Fruit fly (Drosophila melanogaster) whole organism, embryonic: Measurements from ENCODE around the gene mon2.

Experiments
- Blimp-1 ChIP-seq: fragments of 200-800 bp; sonication (Bioruptor generic); optimal IDR thresholded peaks from 3 replicates; lab custom pipeline; 2018; ENCODE audit warnings: missing biosample characterization, missing genetic modification characterization, mild to moderate bottlenecking, moderate library complexity, missing genetic modification reagents
- CG11695 ChIP-seq: fragments of 200-800 bp; sonication (Bioruptor generic); IDR thresholded peaks from 3 replicates; pipeline ENCODE4 v1.3.6; 2022; ENCODE audit warnings: missing biosample characterization, missing genetic modification characterization
- CG1647 ChIP-seq: fragments of 200-800 bp; sonication (Bioruptor generic); optimal IDR thresholded peaks from 3 replicates; lab custom pipeline; 2016; ENCODE audit warnings: missing biosample characterization, missing genetic modification characterization
- CG1792 ChIP-seq: fragments of 200-800 bp; sonication (Bioruptor generic); optimal IDR thresholded peaks from 2 replicates; lab custom pipeline; 2016; ENCODE audit warnings: missing biosample characterization, missing genetic modification characterization
- CG18619 ChIP-seq: fragments of 200-800 bp; sonication (Bioruptor generic); optimal IDR thresholded peaks from 3 replicates; lab custom pipeline; 2017; ENCODE audit warnings: missing biosample characterization, mild to moderate bottlenecking, missing genetic modification characterization
- CG2120 ChIP-seq: fragments of 200-800 bp; sonication (Bioruptor generic); optimal IDR thresholded peaks from 3 replicates; lab custom pipeline; 2016; ENCODE audit warnings: missing biosample characterization, missing genetic modification characterization
- CG30403 ChIP-seq: fragments of 200-800 bp; sonication (Bioruptor generic); optimal IDR thresholded peaks from 3 replicates; lab custom pipeline; 2016; ENCODE audit warnings: missing biosample characterization, missing genetic modification characterization
- CG33557 ChIP-seq: fragments of 200-800 bp; sonication (Bioruptor generic); optimal IDR thresholded peaks from 2 replicates; lab custom pipeline; 2019; ENCODE audit warnings: missing biosample characterization, mild to moderate bottlenecking, missing genetic modification characterization, moderate library complexity
- CG34224 ChIP-seq: fragments of 200-800 bp; sonication (Bioruptor generic); IDR thresholded peaks from 3 replicates; pipeline ENCODE4 v1.3.6; 2022; ENCODE audit warnings: missing biosample characterization, missing genetic modification characterization; ENCODE audit not compliant: partially characterized antibody
- CG3838 ChIP-seq: fragments of 200-800 bp; sonication (Bioruptor generic); optimal IDR thresholded peaks from 3 replicates; lab custom pipeline; 2016; ENCODE audit warnings: missing biosample characterization, missing genetic modification characterization
- CG3995 ChIP-seq: fragments of 200-800 bp; sonication (Bioruptor generic); optimal IDR thresholded peaks from 3 replicates; lab custom pipeline; 2016; ENCODE audit warnings: missing biosample characterization, missing genetic modification characterization
- CG5245 ChIP-seq: fragments of 200-800 bp; sonication (Bioruptor generic); optimal IDR thresholded peaks from 3 replicates; lab custom pipeline; 2016; ENCODE audit warnings: missing biosample characterization, missing genetic modification characterization
- CG6254 ChIP-seq: fragments of 200-800 bp; sonication (Bioruptor generic); optimal IDR thresholded peaks from 3 replicates; lab custom pipeline; 2017; ENCODE audit warnings: mild to moderate bottlenecking, missing biosample characterization, missing genetic modification reagents, missing genetic modification characterization
- CG6689 ChIP-seq: fragments of 200-800 bp; sonication (Bioruptor generic); IDR thresholded peaks from 2 replicates; pipeline ENCODE4 v1.3.6; 2022; ENCODE audit warnings: missing biosample characterization, missing genetic modification characterization
- CG6854 ChIP-seq: fragments of 200-800 bp; sonication (Bioruptor generic); optimal IDR thresholded peaks from 3 replicates; lab custom pipeline; 2017; ENCODE audit warnings: missing biosample characterization, mild to moderate bottlenecking, missing genetic modification characterization
- CG7372 ChIP-seq: fragments of 200-800 bp; sonication (Bioruptor generic); IDR thresholded peaks from 2 replicates; pipeline ENCODE4 v1.3.6; 2022; ENCODE audit warnings: missing biosample characterization, missing genetic modification characterization
- CG8089 ChIP-seq: fragments of 200-800 bp; sonication (Bioruptor generic); optimal IDR thresholded peaks from 3 replicates; lab custom pipeline; 2016; ENCODE audit warnings: missing biosample characterization, missing genetic modification characterization
- CG8478 ChIP-seq: fragments of >200 bp; optimal IDR thresholded peaks from 2 replicates; lab custom pipeline; 2018
- CG9817 ChIP-seq: fragments of 200-800 bp; sonication (Bioruptor generic); optimal IDR thresholded peaks from 2 replicates; lab custom pipeline; 2018; ENCODE audit warnings: missing biosample characterization, mild to moderate bottlenecking, missing genetic modification characterization, moderate library complexity
- Camta ChIP-seq: fragments of 200-800 bp; sonication (Bioruptor generic); optimal IDR thresholded peaks from 2 replicates; lab custom pipeline; 2016; ENCODE audit warnings: missing biosample characterization, missing genetic modification characterization
- Chrac-16 ChIP-seq: fragments of 200-800 bp; sonication (Bioruptor generic); optimal IDR thresholded peaks from 3 replicates; lab custom pipeline; 2016; ENCODE audit warnings: missing biosample characterization, missing genetic modification characterization
- Dfd ChIP-seq, 2 experiments: fragments of >200 bp; optimal IDR thresholded peaks; 2 replicates each; lab custom pipeline; 2017; ENCODE audit warnings: missing biosample characterization in 2 of 2, missing genetic modification characterization in 2 of 2
- Dip2 ChIP-seq: fragments of 200-800 bp; sonication (Bioruptor generic); IDR thresholded peaks from 2 replicates; pipeline ENCODE4 v1.3.6; 2022; ENCODE audit warnings: missing biosample characterization, missing genetic modification characterization
- Dip3 ChIP-seq: fragments of 200-800 bp; sonication (Bioruptor generic); optimal IDR thresholded peaks from 3 replicates; lab custom pipeline; 2016; ENCODE audit warnings: missing biosample characterization, missing genetic modification characterization
- Gug ChIP-seq: fragments of 200-800 bp; sonication (Bioruptor generic); IDR thresholded peaks from 4 replicates; pipeline ENCODE4 v1.3.6; 2022; ENCODE audit warnings: missing biosample characterization, missing genetic modification characterization
- Hmr ChIP-seq: fragments of 200-800 bp; sonication (Bioruptor generic); optimal IDR thresholded peaks from 3 replicates; lab custom pipeline; 2017; ENCODE audit warnings: mild to moderate bottlenecking, missing biosample characterization, missing genetic modification reagents, missing genetic modification characterization
- Jarid2 ChIP-seq: fragments of 200-800 bp; sonication (Bioruptor generic); optimal IDR thresholded peaks from 3 replicates; lab custom pipeline; 2017; ENCODE audit warnings: mild to moderate bottlenecking, missing biosample characterization, missing genetic modification reagents, missing genetic modification characterization
- Mad ChIP-seq: fragments of 200-800 bp; sonication (Bioruptor generic); optimal IDR thresholded peaks from 2 replicates; lab custom pipeline; 2016; ENCODE audit warnings: missing biosample characterization, missing genetic modification characterization
- NFAT ChIP-seq: fragments of 200-800 bp; sonication (Bioruptor generic); IDR thresholded peaks from 2 replicates; pipeline ENCODE4 v1.3.6; 2022; ENCODE audit warnings: missing biosample characterization, missing genetic modification characterization
- NK7.1 ChIP-seq: fragments of 200-800 bp; sonication (Bioruptor generic); optimal IDR thresholded peaks from 3 replicates; lab custom pipeline; 2016; ENCODE audit warnings: missing biosample characterization, missing genetic modification characterization
- Pdp1 ChIP-seq, 2 experiments: fragments of 200-800 bp; sonication (Bioruptor generic); optimal IDR thresholded peaks; 3 replicates each; lab custom pipeline; 2016; ENCODE audit warnings: missing biosample characterization in 2 of 2, missing genetic modification characterization in 2 of 2, mild to moderate bottlenecking in 1 of 2, moderate library complexity in 1 of 2
- Rx ChIP-seq: fragments of 200-800 bp; sonication (Bioruptor generic); IDR thresholded peaks from 2 replicates; pipeline ENCODE4 v1.3.6; 2022; ENCODE audit warnings: missing biosample characterization, missing genetic modification characterization
- Tbp ChIP-seq: fragments of >200 bp; optimal IDR thresholded peaks from 2 replicates; lab custom pipeline; 2018; ENCODE audit warnings: missing biosample characterization, missing genetic modification characterization
- al ChIP-seq: fragments of 200-800 bp; sonication (Bioruptor generic); IDR thresholded peaks from 2 replicates; pipeline ENCODE4 v1.3.6; 2022; ENCODE audit warnings: missing biosample characterization, missing genetic modification characterization
- az2 ChIP-seq: fragments of 200-800 bp; sonication (Bioruptor generic); optimal IDR thresholded peaks from 3 replicates; lab custom pipeline; 2016; ENCODE audit warnings: missing biosample characterization, missing genetic modification characterization
- bab2 ChIP-seq: fragments of 200-800 bp; sonication (Bioruptor generic); optimal IDR thresholded peaks from 2 replicates; lab custom pipeline; 2016; ENCODE audit warnings: missing biosample characterization, missing genetic modification characterization
- bbx ChIP-seq: fragments of 200-800 bp; sonication (Bioruptor generic); IDR thresholded peaks from 2 replicates; pipeline ENCODE4 v1.3.6; 2022; ENCODE audit warnings: missing biosample characterization, missing genetic modification characterization; ENCODE audit not compliant: partially characterized antibody
- bcd ChIP-seq: fragments of 200-800 bp; sonication (Bioruptor generic); optimal IDR thresholded peaks from 2 replicates; lab custom pipeline; 2017; ENCODE audit warnings: missing biosample characterization, mild to moderate bottlenecking, missing genetic modification characterization
- chn ChIP-seq: fragments of 200-800 bp; sonication (Bioruptor generic); optimal IDR thresholded peaks from 2 replicates; lab custom pipeline; 2016; ENCODE audit warnings: missing biosample characterization, missing genetic modification characterization
- da ChIP-seq: fragments of 200-800 bp; sonication (Bioruptor generic); optimal IDR thresholded peaks from 2 replicates; lab custom pipeline; 2016; ENCODE audit warnings: missing biosample characterization, missing genetic modification characterization
- danr ChIP-seq: fragments of 200-800 bp; sonication (Bioruptor generic); IDR thresholded peaks from 2 replicates; pipeline ENCODE4 v1.3.6; 2022; ENCODE audit warnings: missing biosample characterization, missing genetic modification characterization
- ems ChIP-seq: fragments of 200-800 bp; sonication (Bioruptor generic); optimal IDR thresholded peaks from 3 replicates; lab custom pipeline; 2016; ENCODE audit warnings: missing biosample characterization, missing genetic modification characterization
- gfzf ChIP-seq: fragments of 200-800 bp; sonication (Bioruptor generic); optimal IDR thresholded peaks from 2 replicates; lab custom pipeline; 2016; ENCODE audit warnings: missing biosample characterization, mild to moderate bottlenecking, missing genetic modification characterization, moderate library complexity
- klu ChIP-seq: fragments of 200-800 bp; sonication (Bioruptor generic); IDR thresholded peaks from 2 replicates; pipeline ENCODE4 v1.3.6; 2022; ENCODE audit warnings: missing biosample characterization, missing genetic modification characterization
- lmd ChIP-seq: fragments of 200-800 bp; sonication (Bioruptor generic); IDR thresholded peaks from 2 replicates; pipeline ENCODE4 v1.3.6; 2022; ENCODE audit warnings: missing biosample characterization, missing genetic modification characterization
- maf-S ChIP-seq: fragments of 200-800 bp; sonication (Bioruptor generic); optimal IDR thresholded peaks from 2 replicates; lab custom pipeline; 2016; ENCODE audit warnings: missing biosample characterization, missing genetic modification characterization
- nmo ChIP-seq: fragments of 200-800 bp; sonication (Bioruptor generic); optimal IDR thresholded peaks from 2 replicates; lab custom pipeline; 2018; ENCODE audit warnings: missing biosample characterization, mild to moderate bottlenecking, missing genetic modification characterization, moderate library complexity
- p53 ChIP-seq: fragments of 200-800 bp; sonication (Bioruptor generic); optimal IDR thresholded peaks from 2 replicates; lab custom pipeline; 2016; ENCODE audit warnings: missing biosample characterization, missing genetic modification characterization
- sim ChIP-seq: fragments of 200-800 bp; sonication (Bioruptor generic); IDR thresholded peaks from 2 replicates; pipeline ENCODE4 v1.3.6; 2022; ENCODE audit warnings: missing biosample characterization, missing genetic modification characterization
- sug ChIP-seq: fragments of 200-800 bp; optimal IDR thresholded peaks from 2 replicates; lab custom pipeline; 2019; ENCODE audit warnings: missing biosample characterization, mild to moderate bottlenecking, missing genetic modification characterization, moderate library complexity
- toy ChIP-seq: fragments of 200-800 bp; sonication (Bioruptor generic); IDR thresholded peaks from 2 replicates; pipeline ENCODE4 v1.3.6; 2022; ENCODE audit warnings: missing biosample characterization, missing genetic modification characterization
- zen ChIP-seq: fragments of 200-800 bp; sonication (Bioruptor generic); optimal IDR thresholded peaks from 3 replicates; lab custom pipeline; 2018; ENCODE audit warnings: missing biosample characterization, mild to moderate bottlenecking, missing genetic modification characterization, moderate library complexity

Gene mon2

dm6 chr2L:8159498-8159897 is 35.7 kb upstream of the mon2 start, which contains the start of the genes PAPLA1 and Rbsn-5 (continued):
- TF ChIP-seq NFAT (GFP tag; lab: Robert Waterston, UW) (peak; percentile 90), sug (tag; lab: Kevin White, UChicago) (peak; percentile 94), da (GFP tag; lab: Kevin White, UChicago) (peak; percentile 86), al (GFP tag; lab: Robert Waterston, UW) (peak; percentile 93), Mad (peak; percentile 91), CG3995 (GFP tag; lab: Kevin White, UChicago) (peak; percentile 70), Rx (GFP tag; lab: Robert Waterston, UW) (peak; percentile 86), CG18619 (GFP tag; lab: Kevin White, UChicago) (peak; percentile 88), CG1792 (GFP tag; lab: Kevin White, UChicago) (peak; percentile 91), ems (peak; percentile 95), Pdp1 (GFP tag; optimal IDR thresholded peaks at IDR 0.05; lab: Kevin White, UChicago) (peak; percentile 93 to 97), CG6254 (GFP tag; lab: Kevin White, UChicago) (peak; percentile 64), klu (peak; percentile 86), CG2120 (GFP tag; lab: Kevin White, UChicago) (peak; percentile 98), CG8478 (lab: Kevin White, UChicago) (no peak), Dfd (GFP tag; optimal IDR thresholded peaks at IDR 0.05; lab: Kevin White, UChicago) (no peak), CG11695 (peak; percentile 87), az2 (GFP tag; lab: Kevin White, UChicago) (peak; percentile 94), bcd (GFP tag; lab: Kevin White, UChicago) (peak; percentile 96), CG3838 (peak; percentile 75), p53 (GFP tag; lab: Kevin White, UChicago) (peak; percentile 89), NK7.1 (peak; percentile 77), CG6854 (GFP tag; lab: Kevin White, UChicago) (peak; percentile 77), toy (GFP tag; lab: Robert Waterston, UW) (peak; percentile 55; the same call in 1 of the 2 replicates), Camta (peak; percentile 94), Blimp-1 (GFP tag; lab: Kevin White, UChicago) (peak; percentile 90), CG5245 (peak; percentile 94), Hmr (GFP tag; lab: Kevin White, UChicago) (peak; percentile 93), maf-S (GFP tag; lab: Kevin White, UChicago) (peak; percentile 95), CG7372 (peak; percentile 91), CG33557 (peak; percentile 85), lmd (GFP tag; lab: Robert Waterston, UW) (peak; percentile 93), gfzf (GFP tag; lab: Kevin White, UChicago) (peak; percentile 40), CG30403 (GFP tag; lab: Kevin White, UChicago) (peak; percentile 97), Dip2 (GFP tag; lab: Robert Waterston, UW) (no peak), zen (peak; percentile 92), sim (GFP tag; lab: Robert Waterston, UW) (peak; percentile 61; the same call in 1 of the 2 replicates), bab2 (GFP tag; lab: Kevin White, UChicago) (peak; percentile 97), Chrac-16 (GFP tag; lab: Kevin White, UChicago) (peak; percentile 94), chn (GFP tag; lab: Kevin White, UChicago) (peak; percentile 97), Gug (GFP tag; lab: Robert Waterston, UW) (peak; percentile 91), CG1647 (peak; percentile 95), CG6689 (peak; percentile 93), Jarid2 (GFP tag; lab: Kevin White, UChicago) (peak; percentile 63), danr (peak; percentile 84), bbx (GFP tag; lab: Robert Waterston, UW) (no peak), CG34224 (no peak), CG8089 (GFP tag; lab: Kevin White, UChicago) (peak; percentile 93), nmo (peak; percentile 96), Tbp (GFP tag; lab: Kevin White, UChicago) (no peak), CG9817 (tag; lab: Kevin White, UChicago) (peak; percentile 95), Dip3 (GFP tag; lab: Kevin White, UChicago) (peak; percentile 97)
